Fruit fly (Drosophila melanogaster) whole organism, embryonic: Measurements from ENCODE around the gene CG43680.

Experiments used
- ATbp ChIP-seq: fragments of 200-800 bp; sonication (Bioruptor generic); optimal IDR thresholded peaks from 2 replicates; lab custom pipeline; 2017; ENCODE audit warnings: missing biosample characterization, mild to moderate bottlenecking, missing genetic modification characterization, missing genetic modification reagents
- Aef1 ChIP-seq: fragments of 200-800 bp; sonication (Bioruptor generic); IDR thresholded peaks from 3 replicates; pipeline ENCODE4 v1.3.6; 2022; ENCODE audit warnings: missing biosample characterization, missing genetic modification characterization
- Asciz ChIP-seq: fragments of 200-800 bp; sonication (Bioruptor generic); optimal IDR thresholded peaks from 2 replicates; lab custom pipeline; 2017; ENCODE audit warnings: missing biosample characterization, mild to moderate bottlenecking, missing genetic modification characterization, missing genetic modification reagents
- Atf3 ChIP-seq: fragments of 200-800 bp; sonication (Bioruptor generic); optimal IDR thresholded peaks from 3 replicates; lab custom pipeline; 2016; ENCODE audit warnings: missing biosample characterization, missing genetic modification characterization
- CG1024 ChIP-seq: fragments of 200-800 bp; sonication (Bioruptor generic); IDR thresholded peaks from 2 replicates; pipeline ENCODE4 v1.3.6; 2022; ENCODE audit warnings: missing biosample characterization, missing genetic modification characterization
- CG11696 ChIP-seq: fragments of 200-800 bp; sonication (Bioruptor generic); IDR thresholded peaks from 2 replicates; pipeline ENCODE4 v1.3.6; 2022; ENCODE audit warnings: missing biosample characterization, missing genetic modification characterization
- CG12155 ChIP-seq: fragments of 200-800 bp; sonication (Bioruptor generic); optimal IDR thresholded peaks from 3 replicates; lab custom pipeline; 2016; ENCODE audit warnings: missing biosample characterization, missing genetic modification characterization
- CG12769 ChIP-seq: fragments of 200-800 bp; sonication (Bioruptor generic); optimal IDR thresholded peaks from 2 replicates; lab custom pipeline; 2019; ENCODE audit warnings: missing biosample characterization, mild to moderate bottlenecking, missing genetic modification characterization, moderate library complexity
- CG14965 ChIP-seq: fragments of 200-800 bp; sonication (Bioruptor generic); optimal IDR thresholded peaks from 2 replicates; lab custom pipeline; 2016; ENCODE audit warnings: missing biosample characterization, missing genetic modification characterization, borderline replicate concordance
- CG1529 ChIP-seq: fragments of 200-800 bp; sonication (Bioruptor generic); optimal IDR thresholded peaks from 3 replicates; lab custom pipeline; 2018; ENCODE audit warnings: missing biosample characterization, missing genetic modification characterization
- CG16813 ChIP-seq: fragments of 200-800 bp; sonication (Bioruptor generic); IDR thresholded peaks from 3 replicates; pipeline ENCODE4 v1.3.6; 2022; ENCODE audit warnings: missing biosample characterization, missing genetic modification characterization; ENCODE audit not compliant: partially characterized antibody
- CG18262 ChIP-seq: fragments of 200-800 bp; optimal IDR thresholded peaks from 3 replicates; lab custom pipeline; 2019; ENCODE audit warnings: missing biosample characterization, mild to moderate bottlenecking, missing genetic modification characterization, moderate library complexity
- CG2678 ChIP-seq: fragments of 200-800 bp; sonication (Bioruptor generic); optimal IDR thresholded peaks from 3 replicates; lab custom pipeline; 2019; ENCODE audit warnings: missing biosample characterization, mild to moderate bottlenecking, missing genetic modification characterization, moderate library complexity
- CG3726 ChIP-seq: fragments of 200-800 bp; sonication (Bioruptor generic); IDR thresholded peaks from 3 replicates; pipeline ENCODE4, ENCODE4 v1.3.6; 2022; ENCODE audit warnings: missing biosample characterization, missing genetic modification characterization
- CG5245 ChIP-seq: fragments of 200-800 bp; sonication (Bioruptor generic); optimal IDR thresholded peaks from 3 replicates; lab custom pipeline; 2016; ENCODE audit warnings: missing biosample characterization, missing genetic modification characterization
- CG6689 ChIP-seq: fragments of 200-800 bp; sonication (Bioruptor generic); IDR thresholded peaks from 2 replicates; pipeline ENCODE4 v1.3.6; 2022; ENCODE audit warnings: missing biosample characterization, missing genetic modification characterization
- CG6813 ChIP-seq: fragments of 200-800 bp; sonication (Bioruptor generic); optimal IDR thresholded peaks from 2 replicates; lab custom pipeline; 2017; ENCODE audit warnings: missing biosample characterization, missing genetic modification characterization, mild to moderate bottlenecking, moderate library complexity, missing genetic modification reagents
- CG7928 ChIP-seq: fragments of 200-800 bp; sonication (Bioruptor generic); optimal IDR thresholded peaks from 2 replicates; lab custom pipeline; 2017; ENCODE audit warnings: missing biosample characterization, mild to moderate bottlenecking, missing genetic modification characterization
- CG7987 ChIP-seq: fragments of 200-800 bp; sonication (Bioruptor generic); optimal IDR thresholded peaks from 2 replicates; lab custom pipeline; 2018; ENCODE audit warnings: missing biosample characterization, mild to moderate bottlenecking, missing genetic modification characterization, moderate library complexity
- CG8388 ChIP-seq: fragments of 200-800 bp; sonication (Bioruptor generic); optimal IDR thresholded peaks from 2 replicates; lab custom pipeline; 2019; ENCODE audit warnings: missing biosample characterization, mild to moderate bottlenecking, missing genetic modification characterization, moderate library complexity
- CG8478 ChIP-seq: fragments of >200 bp; optimal IDR thresholded peaks from 2 replicates; lab custom pipeline; 2018
- CG9437 ChIP-seq: fragments of 200-800 bp; sonication (Bioruptor generic); optimal IDR thresholded peaks from 2 replicates; lab custom pipeline; 2018; ENCODE audit warnings: missing biosample characterization, mild to moderate bottlenecking, missing genetic modification characterization
- Camta ChIP-seq: fragments of 200-800 bp; sonication (Bioruptor generic); optimal IDR thresholded peaks from 2 replicates; lab custom pipeline; 2016; ENCODE audit warnings: missing biosample characterization, missing genetic modification characterization
- CrebB ChIP-seq: fragments of 200-800 bp; sonication (Bioruptor generic); optimal IDR thresholded peaks from 3 replicates; lab custom pipeline; 2018; ENCODE audit warnings: missing biosample characterization, mild to moderate bottlenecking, missing genetic modification characterization
- ERR ChIP-seq: fragments of 200-800 bp; sonication (Bioruptor generic); optimal IDR thresholded peaks from 2 replicates; lab custom pipeline; 2016; ENCODE audit warnings: missing biosample characterization, missing genetic modification characterization
- Fer2 ChIP-seq: fragments of 200-800 bp; sonication (Bioruptor generic); optimal IDR thresholded peaks from 2 replicates; lab custom pipeline; 2018; ENCODE audit warnings: missing biosample characterization, mild to moderate bottlenecking, missing genetic modification characterization, moderate library complexity
- Gsc ChIP-seq: fragments of 200-800 bp; sonication (Bioruptor generic); IDR thresholded peaks from 2 replicates; pipeline ENCODE4 v1.3.6; 2022; ENCODE audit warnings: missing biosample characterization, missing genetic modification characterization
- Hr51 ChIP-seq, 2 experiments: fragments of 200-800 bp; sonication (Bioruptor generic); optimal IDR thresholded peaks; 2 replicates in 1 of 2; 3 replicates in 1 of 2; lab custom pipeline; 2016 to 2018; ENCODE audit warnings: missing biosample characterization in 2 of 2, missing genetic modification characterization in 2 of 2, mild to moderate bottlenecking in 1 of 2, moderate library complexity in 1 of 2
- Nf-YA ChIP-seq: fragments of 200-800 bp; sonication (Bioruptor generic); IDR thresholded peaks from 2 replicates; pipeline ENCODE4 v1.3.6; 2022; ENCODE audit warnings: missing biosample characterization, missing genetic modification characterization
- Nf-YC ChIP-seq: fragments of 200-800 bp; optimal IDR thresholded peaks from 3 replicates; lab custom pipeline; 2019; ENCODE audit warnings: missing biosample characterization, mild to moderate bottlenecking, missing genetic modification characterization, moderate library complexity
- TFAM ChIP-seq: fragments of 200-800 bp; sonication (Bioruptor generic); optimal IDR thresholded peaks from 2 replicates; lab custom pipeline; 2017; ENCODE audit warnings: missing biosample characterization, missing genetic modification characterization, inconsistent platforms
- bigmax ChIP-seq: fragments of 200-800 bp; sonication (Bioruptor generic); optimal IDR thresholded peaks from 2 replicates; lab custom pipeline; 2018; ENCODE audit warnings: missing biosample characterization, mild to moderate bottlenecking, missing genetic modification characterization
- cad ChIP-seq: fragments of >200 bp; optimal IDR thresholded peaks from 2 replicates; lab custom pipeline; 2017; ENCODE audit warnings: missing biosample characterization, missing genetic modification characterization
- chinmo ChIP-seq: fragments of 200-800 bp; sonication (Bioruptor generic); IDR thresholded peaks from 4 replicates; pipeline ENCODE4 v1.3.6; 2022; ENCODE audit warnings: missing biosample characterization, missing genetic modification characterization; ENCODE audit not compliant: partially characterized antibody
- disco-r ChIP-seq: fragments of 200-800 bp; sonication (Bioruptor generic); optimal IDR thresholded peaks from 2 replicates; lab custom pipeline; 2016; ENCODE audit warnings: missing biosample characterization, missing genetic modification characterization
- dpn ChIP-seq, 2 experiments: fragments of 200-800 bp; sonication (Bioruptor generic); optimal IDR thresholded peaks; 3 replicates each; lab custom pipeline; 2016; ENCODE audit warnings: missing biosample characterization in 2 of 2, missing genetic modification characterization in 2 of 2
- esg ChIP-seq: fragments of 200-800 bp; sonication (Bioruptor generic); conservative IDR thresholded peaks from 2 replicates; pipeline ENCODE4 v1.3.6; 2022; ENCODE audit warnings: missing biosample characterization, missing genetic modification characterization
- ewg ChIP-seq: fragments of 200-800 bp; sonication (Bioruptor generic); optimal IDR thresholded peaks from 3 replicates; lab custom pipeline; 2017; ENCODE audit warnings: mild to moderate bottlenecking, missing biosample characterization, missing genetic modification reagents, missing genetic modification characterization
- hb ChIP-seq: fragments of 200-800 bp; sonication (Bioruptor generic); IDR thresholded peaks from 3 replicates; pipeline ENCODE4 v1.3.6; 2022; ENCODE audit warnings: missing biosample characterization, missing genetic modification characterization; ENCODE audit not compliant: partially characterized antibody
- insv ChIP-seq, 2 experiments: fragments of 200-800 bp; sonication (Bioruptor generic); optimal IDR thresholded peaks; 3 replicates each; lab custom pipeline; 2016 to 2018; ENCODE audit warnings: missing biosample characterization in 2 of 2, missing genetic modification characterization in 2 of 2
- nom ChIP-seq: fragments of 200-800 bp; sonication (Bioruptor generic); optimal IDR thresholded peaks from 2 replicates; lab custom pipeline; 2017; ENCODE audit warnings: missing biosample characterization, missing genetic modification characterization, mild to moderate bottlenecking, moderate library complexity, missing genetic modification reagents
- pan ChIP-seq, 4 experiments: fragments of >200 bp in 3 of 4; fragments of 200-800 bp in 1 of 4; sonication (Bioruptor generic) in 1 of 4; optimal IDR thresholded peaks in 3 of 4; IDR thresholded peaks in 1 of 4; 2 replicates each; pipeline versions ENCODE4 v1.3.6 to Lab custom; 2017 to 2022; ENCODE audit warnings: missing biosample characterization in 2 of 4, missing genetic modification characterization in 2 of 4, mixed read lengths in 1 of 4
- pita ChIP-seq: fragments of 200-800 bp; sonication (Bioruptor generic); optimal IDR thresholded peaks from 2 replicates; lab custom pipeline; 2017; ENCODE audit warnings: missing biosample characterization, mild to moderate bottlenecking, missing genetic modification characterization
- sqz ChIP-seq: fragments of 200-800 bp; sonication (Bioruptor generic); optimal IDR thresholded peaks from 3 replicates; lab custom pipeline; 2018; ENCODE audit warnings: missing biosample characterization, mild to moderate bottlenecking, missing genetic modification characterization
- unpg ChIP-seq: fragments of 200-800 bp; sonication (Bioruptor generic); optimal IDR thresholded peaks from 3 replicates; lab custom pipeline; 2018; ENCODE audit warnings: missing biosample characterization, mild to moderate bottlenecking, missing genetic modification characterization, moderate library complexity
- wdn ChIP-seq: fragments of 200-800 bp; sonication (Bioruptor generic); IDR thresholded peaks from 2 replicates; pipeline ENCODE4 v1.3.6; 2022; ENCODE audit warnings: missing biosample characterization, missing genetic modification characterization
- wek ChIP-seq: fragments of 200-800 bp; sonication (Bioruptor generic); optimal IDR thresholded peaks from 3 replicates; lab custom pipeline; 2018; ENCODE audit warnings: missing biosample characterization, mild to moderate bottlenecking, missing genetic modification characterization, moderate library complexity
- yki ChIP-seq: fragments of >200 bp; optimal IDR thresholded peaks from 3 replicates; lab custom pipeline; 2018
- zfh2 ChIP-seq: fragments of 200-800 bp; sonication (Bioruptor generic); optimal IDR thresholded peaks from 2 replicates; lab custom pipeline; 2016; ENCODE audit warnings: missing biosample characterization, missing genetic modification characterization

CG43680 gene

dm6 chr3L:15011638-15012335 lies 41.4 kb downstream of the CG43680 start (continued):
- TF ChIP-seq CG18262 (tag; lab: Kevin White, UChicago) = peak; percentile 86
- no peak for TF ChIP-seq hb (GFP tag; lab: Robert Waterston, UW)
- TF ChIP-seq Atf3 = no peak
- TF ChIP-seq nom (GFP tag; lab: Kevin White, UChicago) = peak; percentile 55
- peak; percentile 47; the same call in 1 of the 2 replicates for TF ChIP-seq CG11696
- no peak for TF ChIP-seq zfh2 (GFP tag; lab: Kevin White, UChicago)
- peak; percentile 69 for TF ChIP-seq CG9437 (GFP tag; lab: Kevin White, UChicago)
- peak; percentile 18 for TF ChIP-seq Camta
- TF ChIP-seq unpg (GFP tag; lab: Kevin White, UChicago) = peak; percentile 92
- no peak for TF ChIP-seq wek (GFP tag; lab: Kevin White, UChicago)
- TF ChIP-seq ATbp (GFP tag; lab: Kevin White, UChicago) = peak; percentile 72
- TF ChIP-seq sqz (GFP tag; lab: Kevin White, UChicago) = peak; percentile 65
- TF ChIP-seq CG7987 (GFP tag; lab: Kevin White, UChicago) = peak; percentile 31
- no peak for TF ChIP-seq ERR (GFP tag; lab: Kevin White, UChicago)
- peak; percentile 53 for TF ChIP-seq Fer2 (tag; lab: Kevin White, UChicago)
- no peak for TF ChIP-seq yki (lab: Kevin White, UChicago)
- TF ChIP-seq CG8388 (GFP tag; lab: Kevin White, UChicago) = peak; percentile 88
- TF ChIP-seq insv (GFP tag; optimal IDR thresholded peaks at IDR 0.05; lab: Kevin White, UChicago) = no peak
- TF ChIP-seq CG12155 (GFP tag; lab: Kevin White, UChicago) = peak; percentile 63
- TF ChIP-seq CG6689 (GFP tag; lab: Robert Waterston, UW) = peak; percentile 78
- peak; percentile 78 for TF ChIP-seq Asciz (GFP tag; lab: Kevin White, UChicago)
- no peak for TF ChIP-seq CG7928 (GFP tag; lab: Kevin White, UChicago)
- no peak for TF ChIP-seq TFAM (GFP tag; lab: Kevin White, UChicago)
- TF ChIP-seq CG1024 (GFP tag; lab: Robert Waterston, UW) = peak; percentile 49; the same call in 1 of the 2 replicates
- peak; percentile 52 for TF ChIP-seq Aef1 (GFP tag; lab: Robert Waterston, UW)
- TF ChIP-seq cad = no peak
- no peak for TF ChIP-seq CG14965
- peak; percentile 65 for TF ChIP-seq CG6813 (GFP tag; lab: Kevin White, UChicago)
- peak in 1 of 2 experiments; percentile 84 for TF ChIP-seq Hr51 (GFP tag; optimal IDR thresholded peaks at IDR 0.05; lab: Kevin White, UChicago)
- TF ChIP-seq dpn (GFP tag; optimal IDR thresholded peaks at IDR 0.05; lab: Kevin White, UChicago) = peak in 1 of 2 experiments; percentile 60
- peak; percentile 53 for TF ChIP-seq CG1529 (GFP tag; lab: Kevin White, UChicago)
- peak; percentile 32 for TF ChIP-seq ewg (GFP tag; lab: Kevin White, UChicago)
- peak; percentile 18 for TF ChIP-seq CG12769 (tag; lab: Kevin White, UChicago)
- peak; percentile 58 for TF ChIP-seq CG5245 (GFP tag; lab: Kevin White, UChicago)
- no peak for TF ChIP-seq Nf-YA
- TF ChIP-seq pita (GFP tag; lab: Kevin White, UChicago) = no peak
- TF ChIP-seq esg (GFP tag; lab: Robert Waterston, UW) = peak; percentile 66
- no peak for TF ChIP-seq chinmo (GFP tag; lab: Robert Waterston, UW)
- TF ChIP-seq CG3726 (GFP tag; lab: Robert Waterston, UW) = no peak; the same call in 2 of the 3 replicates
- TF ChIP-seq CrebB (tag; lab: Kevin White, UChicago) = peak; percentile 71
- no peak for TF ChIP-seq bigmax (GFP tag; lab: Kevin White, UChicago)
- TF ChIP-seq CG16813 (GFP tag; lab: Robert Waterston, UW) = no peak
- no peak for TF ChIP-seq Gsc (GFP tag; lab: Robert Waterston, UW)
- no peak for TF ChIP-seq CG8478
- peak; percentile 87 for TF ChIP-seq CG2678 (tag; lab: Kevin White, UChicago)
- TF ChIP-seq disco-r (GFP tag; lab: Kevin White, UChicago) = no peak
- no peak for TF ChIP-seq wdn (GFP tag; lab: Robert Waterston, UW)
- peak; percentile 57 for TF ChIP-seq Nf-YC
- TF ChIP-seq pan (optimal IDR thresholded peaks at IDR 0.05; lab: Kevin White, UChicago) = no peak
- TF ChIP-seq pan (GFP tag; optimal IDR thresholded peaks at IDR 0.05 in 1 of 2, IDR thresholded peaks at IDR 0.05 in 1 of 2) = peak in 1 of 2 experiments; percentile 84
